Worm (Caenorhabditis elegans) whole organism, L4 larva: ENCODE measurements around the gene lyst-1.

Experiments used
- ama-1 ChIP-seq: fragments of 150-350 bp; optimal IDR thresholded peaks from 2 replicates; lab custom pipeline; 2014; ENCODE audit warnings: inconsistent platforms, mixed read lengths
- ces-1 ChIP-seq: fragments of 150-350 bp; sonication (generic microtip); optimal IDR thresholded peaks from 4 replicates; lab custom pipeline; 2014; ENCODE audit warnings: missing biosample characterization, missing genetic modification reagents, missing genetic modification characterization
- cey-2 ChIP-seq: sonication (generic microtip); optimal IDR thresholded peaks from 3 replicates; lab custom pipeline; 2017; ENCODE audit warnings: missing genetic modification characterization, mild to moderate bottlenecking, missing compliant biosample characterization, antibody characterized with exemption, borderline replicate concordance; ENCODE audit not compliant: insufficient read depth
- dpl-1 ChIP-seq: fragments of 150-350 bp; optimal IDR thresholded peaks from 2 replicates; lab custom pipeline; 2014; ENCODE audit warnings: missing biosample characterization, missing genetic modification reagents, missing genetic modification characterization
- fos-1 ChIP-seq: fragments of 150-350 bp; optimal IDR thresholded peaks from 2 replicates; lab custom pipeline; 2014; ENCODE audit warnings: missing biosample characterization, missing genetic modification characterization
- madf-5 ChIP-seq, 2 experiments: fragments of 200-800 bp; sonication (Bioruptor generic); IDR thresholded peaks; 2 replicates each; pipeline ENCODE4 v1.3.6; 2022; ENCODE audit warnings: missing compliant biosample characterization in 2 of 2, missing genetic modification characterization in 2 of 2
- nhr-10 ChIP-seq: fragments of 150-350 bp; optimal IDR thresholded peaks from 2 replicates; lab custom pipeline; 2014; ENCODE audit warnings: missing biosample characterization, missing genetic modification characterization
- nhr-28 ChIP-seq: fragments of 150-350 bp; optimal IDR thresholded peaks from 2 replicates; lab custom pipeline; 2014; ENCODE audit warnings: missing biosample characterization, missing genetic modification characterization
- nhr-48 ChIP-seq: sonication (generic microtip); optimal IDR thresholded peaks from 2 replicates; lab custom pipeline; 2016; ENCODE audit warnings: mild to moderate bottlenecking, missing genetic modification characterization, missing compliant biosample characterization
- nhr-77 ChIP-seq: fragments of 150-350 bp; optimal IDR thresholded peaks from 2 replicates; lab custom pipeline; 2014; ENCODE audit warnings: missing biosample characterization, missing genetic modification characterization
- zag-1 ChIP-seq: fragments of 150-350 bp; optimal IDR thresholded peaks from 2 replicates; lab custom pipeline; 2014; ENCODE audit warnings: missing biosample characterization, missing genetic modification characterization
- ztf-11 ChIP-seq: fragments of 150-350 bp; optimal IDR thresholded peaks from 2 replicates; lab custom pipeline; 2014; ENCODE audit warnings: missing biosample characterization, missing genetic modification characterization

- TF ChIP-seq zag-1 (no peak), nhr-28 (tag; lab: Kevin White, UChicago) (peak; percentile 65), cey-2 (tag; lab: Kevin White, UChicago) (no peak), ztf-11 (tag; lab: Kevin White, UChicago) (no peak), ces-1 (GFP tag; lab: Kevin White, UChicago) (no peak), nhr-48 (tag; lab: Kevin White, UChicago) (no peak), nhr-77 (no peak), nhr-10 (tag; lab: Kevin White, UChicago) (no peak), fos-1 (tag; lab: Kevin White, UChicago) (no peak), madf-5 (GFP tag; IDR thresholded peaks at IDR 0.05; lab: Robert Waterston, UW) (no peak), ama-1 (no peak), dpl-1 (GFP tag; lab: Kevin White, UChicago) (no peak)
Measured at ce11 chrX:12146453-12147085, 5.6 kb upstream of the lyst-1 start, which contains the start of gene pycr-1.
